Fruit fly (Drosophila melanogaster): ENCODE data around the gene CG14957.

The CG14957 gene

DNA sequence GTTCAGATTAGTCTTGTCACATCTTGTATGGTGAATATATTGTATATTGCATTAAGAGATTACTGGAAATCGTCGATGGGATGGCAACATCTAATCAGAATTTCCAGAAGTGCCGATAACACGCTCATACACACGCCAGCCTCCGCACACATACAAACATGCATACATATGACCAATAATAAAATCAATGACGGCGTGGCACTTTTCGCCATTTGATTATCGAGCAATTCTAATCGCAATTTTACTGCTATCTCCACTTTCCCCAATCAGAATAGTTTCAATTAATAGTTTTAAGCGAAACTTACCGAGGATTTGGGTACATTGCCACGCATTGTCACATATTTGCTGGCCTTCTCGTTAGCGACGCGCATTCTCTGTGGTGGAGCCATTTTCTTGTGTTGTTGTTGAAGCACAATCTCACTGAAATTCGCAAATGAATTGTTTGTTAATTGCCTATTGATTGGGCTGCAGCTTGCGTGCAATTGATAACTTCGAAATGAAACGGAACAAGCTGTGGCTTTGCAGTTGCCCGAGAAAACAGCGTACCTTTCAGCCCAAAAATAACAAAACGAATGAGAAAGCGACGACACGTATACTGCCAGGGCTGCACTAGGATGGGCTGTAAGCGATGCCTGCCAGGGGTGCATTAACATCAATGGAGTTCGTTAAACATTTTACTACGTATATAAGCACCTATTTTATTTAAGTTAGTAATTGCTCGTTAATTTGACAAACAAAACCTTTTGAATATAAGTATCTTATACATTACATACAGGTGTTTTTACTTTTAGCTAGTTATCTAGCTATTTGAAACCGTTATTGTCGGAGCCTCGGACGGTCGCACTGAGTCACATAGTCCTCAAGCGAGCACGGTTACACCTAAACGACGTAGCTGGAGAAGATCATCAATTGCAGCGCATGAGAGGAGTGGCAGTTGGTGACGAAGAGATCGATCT lies 11.4 kb downstream of the CG14957 start, which contains the start of the genes CG32276 and gry (continued):
- TF ChIP-seq HLHmδ (GFP tag; optimal IDR thresholded peaks at IDR 0.05) (peak; percentile 50), otp (GFP tag; IDR thresholded peaks at IDR 0.05) (peak; percentile 54; the same call in 1 of the 3 replicates), CG8765 (GFP tag; IDR thresholded peaks at IDR 0.05) (peak; percentile 71), gcm (GFP tag; optimal IDR thresholded peaks at IDR 0.05) (no peak), Sry-β (GFP tag; optimal IDR thresholded peaks at IDR 0.05) (peak; percentile 87), kni (GFP tag; optimal IDR thresholded peaks at IDR 0.05) (no peak), croc (GFP tag; conservative IDR thresholded peaks at IDR 0.05) (no peak), grn (GFP tag; optimal IDR thresholded peaks at IDR 0.05) (no peak), seq (GFP tag; IDR thresholded peaks at IDR 0.05) (peak; percentile 45; the same call in 1 of the 2 replicates), sna (GFP tag; IDR thresholded peaks at IDR 0.05; ENCODE audit: partially characterized antibody) (no peak), CG1602 (GFP tag; optimal IDR thresholded peaks at IDR 0.05) (peak; percentile 66), mam (GFP tag; optimal IDR thresholded peaks at IDR 0.05) (peak; percentile 79), CG11696 (GFP tag; IDR thresholded peaks at IDR 0.05) (no peak), CG10274 (GFP tag; optimal IDR thresholded peaks at IDR 0.05) (no peak), CG8388 (GFP tag; optimal IDR thresholded peaks at IDR 0.05) (peak; percentile 60), fd96Cb (tag; optimal IDR thresholded peaks at IDR 0.05) (peak; percentile 57), shn (GFP tag; optimal IDR thresholded peaks at IDR 0.05) (peak; percentile 65), CG33213 (GFP tag; optimal IDR thresholded peaks at IDR 0.05) (peak; percentile 81), vnd (GFP tag; IDR thresholded peaks at IDR 0.05; ENCODE audit: partially characterized antibody) (no peak), CG8281 (tag; optimal IDR thresholded peaks at IDR 0.05) (peak; percentile 40), CG12659 (GFP tag; optimal IDR thresholded peaks at IDR 0.05) (peak; percentile 89), Mad (GFP tag; optimal IDR thresholded peaks at IDR 0.05) (peak; percentile 82), CG17568 (GFP tag; optimal IDR thresholded peaks at IDR 0.05) (no peak), pros (GFP tag; optimal IDR thresholded peaks at IDR 0.05) (no peak), CG11560 (tag; IDR thresholded peaks at IDR 0.05) (no peak), CG15514 (GFP tag; optimal IDR thresholded peaks at IDR 0.05) (peak; percentile 91), nerfin-2 (GFP tag; IDR thresholded peaks at IDR 0.05; ENCODE audit: partially characterized antibody) (no peak), H2.0 (GFP tag; IDR thresholded peaks at IDR 0.05) (no peak; the same call in 1 of the 2 replicates), caup (GFP tag; optimal IDR thresholded peaks at IDR 0.05; ENCODE audit: severe bottlenecking) (peak; percentile 69), da (GFP tag; optimal IDR thresholded peaks at IDR 0.05) (peak; percentile 43), CG9797 (GFP tag; optimal IDR thresholded peaks at IDR 0.05) (peak; percentile 96), CG10565 (GFP tag; optimal IDR thresholded peaks at IDR 0.05) (peak; percentile 26), Poxn (GFP tag; IDR thresholded peaks at IDR 0.05) (peak; percentile 62), CG32772 (GFP tag; IDR thresholded peaks at IDR 0.05) (peak; percentile 73), her (GFP tag; optimal IDR thresholded peaks at IDR 0.05) (peak; percentile 71), CG43689 (GFP tag; IDR thresholded peaks at IDR 0.05) (no peak), CG8944 (GFP tag; optimal IDR thresholded peaks at IDR 0.05) (peak; percentile 82), tio (GFP tag; optimal IDR thresholded peaks at IDR 0.05) (no peak), Nf-YC (tag; optimal IDR thresholded peaks at IDR 0.05) (no peak), CG6689 (GFP tag; IDR thresholded peaks at IDR 0.05) (peak; percentile 69), CG6791 (GFP tag; IDR thresholded peaks at IDR 0.05; ENCODE audit: partially characterized antibody) (no peak), CG4854 (GFP tag; optimal IDR thresholded peaks at IDR 0.05) (no peak), CG2129 (GFP tag; IDR thresholded peaks at IDR 0.05; ENCODE audit: partially characterized antibody) (no peak), CG14441 (GFP tag; IDR thresholded peaks at IDR 0.05) (peak; percentile 60), CG11695 (GFP tag; IDR thresholded peaks at IDR 0.05) (peak; percentile 73), Dref (GFP tag; IDR thresholded peaks at IDR 0.05) (0 out of 2 replicates have a peak, but pooled peaks have one; percentile 39), Dip3 (GFP tag; optimal IDR thresholded peaks at IDR 0.05) (peak; percentile 71), Hey (tag; optimal IDR thresholded peaks at IDR 0.05) (no peak)

Measured in whole organism, embryonic.